Worm (Caenorhabditis elegans): ENCODE data around the gene rol-3.

- TF ChIP-seq pqm-1 (tag; optimal IDR thresholded peaks at IDR 0.05) = no peak
- TF ChIP-seq mdl-1 (tag; optimal IDR thresholded peaks at IDR 0.05) = no peak
- TF ChIP-seq Y48G9A.11 (GFP tag; IDR thresholded peaks at IDR 0.05) = no peak
- no peak for TF ChIP-seq Y75B8A.6 (GFP tag; IDR thresholded peaks at IDR 0.05)
- TF ChIP-seq nhr-237 (tag; optimal IDR thresholded peaks at IDR 0.05) = no peak
- TF ChIP-seq F37D6.2 (tag; optimal IDR thresholded peaks at IDR 0.05) = no peak
- no peak for TF ChIP-seq fkh-10 (GFP tag; optimal IDR thresholded peaks at IDR 0.05)
These were observed 16.8 kb upstream of the rol-3 start for ce11 chrV:8254973-8255372.

Data from whole organism, L4 larva.